Worm (Caenorhabditis elegans) whole organism, late embryonic: ENCODE results near the gene clec-61.

Source experiments
- nhr-11 ChIP-seq: fragments of 150-350 bp; optimal IDR thresholded peaks from 2 replicates; lab custom pipeline; 2014; ENCODE audit warnings: missing biosample characterization, missing genetic modification characterization
- pha-4 ChIP-seq: fragments of 150-350 bp; optimal IDR thresholded peaks from 2 replicates; lab custom pipeline; 2018; ENCODE audit warnings: missing biosample characterization, missing genetic modification reagents, missing genetic modification characterization

ce11 chrII:10505949-10506348 lies 15.6 kb upstream of the clec-61 start:
- TF ChIP-seq nhr-11 (no peak), pha-4 (tag; lab: Kevin White, UChicago) (no peak)
